Fruit fly (Drosophila melanogaster) whole organism, pupa: Measurements from ENCODE around the gene Sec16.

Experiments used
- CG12605 ChIP-seq: fragments of 200-800 bp; sonication (Bioruptor generic); IDR thresholded peaks from 2 replicates; pipeline ENCODE4 v1.3.6; 2022; ENCODE audit warnings: missing biosample characterization, missing genetic modification characterization
- CG13204 ChIP-seq: fragments of 200-800 bp; sonication (Bioruptor generic); optimal IDR thresholded peaks from 2 replicates; lab custom pipeline; 2018; ENCODE audit warnings: missing biosample characterization, mild to moderate bottlenecking, missing genetic modification characterization, moderate library complexity
- CG15710 ChIP-seq: fragments of 200-800 bp; sonication (Bioruptor generic); optimal IDR thresholded peaks from 2 replicates; lab custom pipeline; 2018; ENCODE audit warnings: missing biosample characterization, mild to moderate bottlenecking, missing genetic modification characterization, moderate library complexity
- CG17806 ChIP-seq: fragments of 200-800 bp; sonication (Bioruptor generic); optimal IDR thresholded peaks from 2 replicates; lab custom pipeline; 2018; ENCODE audit warnings: missing biosample characterization, mild to moderate bottlenecking, missing genetic modification characterization, moderate library complexity
- CG34367 ChIP-seq: fragments of 200-800 bp; sonication (Bioruptor generic); optimal IDR thresholded peaks from 2 replicates; lab custom pipeline; 2018; ENCODE audit warnings: missing biosample characterization, mild to moderate bottlenecking, missing genetic modification characterization
- CG4496 ChIP-seq: fragments of 200-800 bp; sonication (Bioruptor generic); IDR thresholded peaks from 3 replicates; pipeline ENCODE4 v1.3.6; 2022; ENCODE audit warnings: missing biosample characterization, missing genetic modification characterization
- CG9948 ChIP-seq: fragments of 200-800 bp; sonication (Bioruptor generic); optimal IDR thresholded peaks from 2 replicates; lab custom pipeline; 2018; ENCODE audit warnings: missing biosample characterization, mild to moderate bottlenecking, missing genetic modification characterization, moderate library complexity
- D1 ChIP-seq: fragments of 200-800 bp; sonication (Bioruptor generic); optimal IDR thresholded peaks from 2 replicates; lab custom pipeline; 2018; ENCODE audit warnings: missing biosample characterization, mild to moderate bottlenecking, missing genetic modification characterization, moderate library complexity
- EcR ChIP-seq: fragments of 200-800 bp; sonication (Bioruptor generic); optimal IDR thresholded peaks from 3 replicates; lab custom pipeline; 2019; ENCODE audit warnings: missing biosample characterization, missing genetic modification characterization, mild to moderate bottlenecking, moderate library complexity, missing genetic modification reagents
- Ets98B ChIP-seq: fragments of 200-800 bp; sonication (Bioruptor generic); IDR thresholded peaks from 2 replicates; pipeline ENCODE4 v1.3.6; 2022; ENCODE audit warnings: missing biosample characterization, missing genetic modification characterization
- Snoo ChIP-seq: fragments of 200-800 bp; sonication (Bioruptor generic); optimal IDR thresholded peaks from 3 replicates; lab custom pipeline; 2017; ENCODE audit warnings: missing biosample characterization, mild to moderate bottlenecking, missing genetic modification characterization, inconsistent platforms
- fd96Ca ChIP-seq: fragments of 200-800 bp; sonication (Bioruptor generic); IDR thresholded peaks from 3 replicates; pipeline ENCODE4 v1.3.6; 2022; ENCODE audit warnings: missing biosample characterization, missing genetic modification characterization
- gl ChIP-seq: fragments of 200-800 bp; sonication (Bioruptor generic); optimal IDR thresholded peaks from 2 replicates; lab custom pipeline; 2018; ENCODE audit warnings: missing biosample characterization, mild to moderate bottlenecking, missing genetic modification characterization
- rn ChIP-seq: fragments of 200-800 bp; sonication (Bioruptor generic); IDR thresholded peaks from 2 replicates; pipeline ENCODE4 v1.3.6; 2022; ENCODE audit warnings: missing biosample characterization, missing genetic modification characterization

- TF ChIP-seq CG4496 (GFP tag; lab: Robert Waterston, UW) (no peak), CG12605 (GFP tag; lab: Robert Waterston, UW) (no peak; the same call in 1 of the 2 replicates), D1 (tag; lab: Kevin White, UChicago) (no peak), CG34367 (tag; lab: Kevin White, UChicago) (no peak), Ets98B (GFP tag; lab: Robert Waterston, UW) (0 out of 2 replicates have a peak, but pooled peaks have one; percentile 14), EcR (GFP tag; lab: Kevin White, UChicago) (peak; percentile 35), CG15710 (tag; lab: Kevin White, UChicago) (peak; percentile 23), fd96Ca (GFP tag; lab: Robert Waterston, UW) (no peak), gl (no peak), CG13204 (GFP tag; lab: Kevin White, UChicago) (no peak), rn (GFP tag; lab: Robert Waterston, UW) (no peak), CG9948 (tag; lab: Kevin White, UChicago) (no peak), CG17806 (tag; lab: Kevin White, UChicago) (no peak), Snoo (tag; lab: Kevin White, UChicago) (no peak)
Measured at dm6 chrX:12631317-12632156, 35.7 kb downstream of the Sec16 start, which contains the start of gene Tomosyn.
